Fruit fly (Drosophila melanogaster) whole organism, embryonic: Measurements from ENCODE around the gene CG13239.

Experiments
- ATbp ChIP-seq: fragments of 200-800 bp; sonication (Bioruptor generic); optimal IDR thresholded peaks from 2 replicates; lab custom pipeline; 2017; ENCODE audit warnings: missing biosample characterization, mild to moderate bottlenecking, missing genetic modification characterization, missing genetic modification reagents
- Asciz ChIP-seq: fragments of 200-800 bp; sonication (Bioruptor generic); optimal IDR thresholded peaks from 2 replicates; lab custom pipeline; 2017; ENCODE audit warnings: missing biosample characterization, mild to moderate bottlenecking, missing genetic modification characterization, missing genetic modification reagents
- CG10267 ChIP-seq: fragments of 200-800 bp; sonication (Bioruptor generic); optimal IDR thresholded peaks from 2 replicates; lab custom pipeline; 2018; ENCODE audit warnings: missing biosample characterization, mild to moderate bottlenecking, missing genetic modification characterization, moderate library complexity
- CG10274 ChIP-seq: fragments of 200-800 bp; sonication (Bioruptor generic); optimal IDR thresholded peaks from 3 replicates; lab custom pipeline; 2017; ENCODE audit warnings: missing biosample characterization, mild to moderate bottlenecking, missing genetic modification characterization
- CG14965 ChIP-seq: fragments of 200-800 bp; sonication (Bioruptor generic); optimal IDR thresholded peaks from 2 replicates; lab custom pipeline; 2016; ENCODE audit warnings: missing biosample characterization, missing genetic modification characterization, borderline replicate concordance
- CG15514 ChIP-seq: fragments of 200-800 bp; sonication (Bioruptor generic); optimal IDR thresholded peaks from 3 replicates; lab custom pipeline; 2017; ENCODE audit warnings: missing biosample characterization, missing genetic modification characterization, mild to moderate bottlenecking, moderate library complexity, missing genetic modification reagents
- CG16779 ChIP-seq: fragments of 200-800 bp; sonication (Bioruptor generic); IDR thresholded peaks from 2 replicates; pipeline ENCODE4 v1.3.6; 2022; ENCODE audit warnings: missing biosample characterization, missing genetic modification characterization
- CG16815 ChIP-seq: fragments of 200-800 bp; sonication (Bioruptor generic); optimal IDR thresholded peaks from 3 replicates; lab custom pipeline; 2017; ENCODE audit warnings: missing biosample characterization, mild to moderate bottlenecking, missing genetic modification characterization
- CG17186 ChIP-seq: fragments of 200-800 bp; sonication (Bioruptor generic); optimal IDR thresholded peaks from 3 replicates; lab custom pipeline; 2017; ENCODE audit warnings: missing biosample characterization, missing genetic modification reagents, missing genetic modification characterization
- CG1792 ChIP-seq: fragments of 200-800 bp; sonication (Bioruptor generic); optimal IDR thresholded peaks from 2 replicates; lab custom pipeline; 2016; ENCODE audit warnings: missing biosample characterization, missing genetic modification characterization
- CG32772 ChIP-seq: fragments of 200-800 bp; sonication (Bioruptor generic); IDR thresholded peaks from 2 replicates; pipeline ENCODE4 v1.3.6; 2022; ENCODE audit warnings: missing biosample characterization, missing genetic modification characterization
- CG4404 ChIP-seq: fragments of 200-800 bp; sonication (Bioruptor generic); IDR thresholded peaks from 2 replicates; pipeline ENCODE4 v1.3.6; 2022; ENCODE audit warnings: missing biosample characterization, missing genetic modification characterization
- CG4707 ChIP-seq: fragments of 200-800 bp; sonication (Bioruptor generic); optimal IDR thresholded peaks from 2 replicates; lab custom pipeline; 2018; ENCODE audit warnings: missing biosample characterization, mild to moderate bottlenecking, missing genetic modification characterization, moderate library complexity
- CG5180 ChIP-seq: fragments of 200-800 bp; sonication (Bioruptor generic); optimal IDR thresholded peaks from 3 replicates; lab custom pipeline; 2017; ENCODE audit warnings: missing biosample characterization, missing genetic modification characterization, mild to moderate bottlenecking, moderate library complexity, missing genetic modification reagents
- CG7357 ChIP-seq: fragments of 200-800 bp; sonication (Bioruptor generic); IDR thresholded peaks from 3 replicates; pipeline ENCODE4 v1.3.6; 2022; ENCODE audit warnings: missing biosample characterization, missing genetic modification characterization
- CG7987 ChIP-seq: fragments of 200-800 bp; sonication (Bioruptor generic); optimal IDR thresholded peaks from 2 replicates; lab custom pipeline; 2018; ENCODE audit warnings: missing biosample characterization, mild to moderate bottlenecking, missing genetic modification characterization, moderate library complexity
- CG9609 ChIP-seq: fragments of 200-800 bp; sonication (Bioruptor generic); optimal IDR thresholded peaks from 3 replicates; lab custom pipeline; 2016; ENCODE audit warnings: missing biosample characterization, missing genetic modification characterization
- Dip2 ChIP-seq: fragments of 200-800 bp; sonication (Bioruptor generic); IDR thresholded peaks from 2 replicates; pipeline ENCODE4 v1.3.6; 2022; ENCODE audit warnings: missing biosample characterization, missing genetic modification characterization
- Dll ChIP-seq: fragments of 200-800 bp; sonication (Bioruptor generic); IDR thresholded peaks from 4 replicates; pipeline ENCODE4 v1.3.6; 2022; ENCODE audit warnings: missing biosample characterization, missing genetic modification characterization; ENCODE audit not compliant: partially characterized antibody
- Eip74EF ChIP-seq, 2 experiments: fragments of 200-800 bp in 1 of 2; fragments of >200 bp in 1 of 2; sonication (Bioruptor generic) in 1 of 2; optimal IDR thresholded peaks; 2 replicates each; lab custom pipeline; 2017 to 2019; ENCODE audit warnings: missing biosample characterization in 2 of 2, missing genetic modification characterization in 2 of 2, mild to moderate bottlenecking in 1 of 2, moderate library complexity in 1 of 2
- HHEX ChIP-seq: fragments of 200-800 bp; sonication (Bioruptor generic); optimal IDR thresholded peaks from 3 replicates; lab custom pipeline; 2017; ENCODE audit warnings: missing biosample characterization, mild to moderate bottlenecking, missing genetic modification characterization, missing genetic modification reagents
- MESR4 ChIP-seq: fragments of 200-800 bp; sonication (Bioruptor generic); optimal IDR thresholded peaks from 2 replicates; lab custom pipeline; 2018; ENCODE audit warnings: missing biosample characterization, mild to moderate bottlenecking, missing genetic modification characterization, moderate library complexity
- Mad ChIP-seq: fragments of 200-800 bp; sonication (Bioruptor generic); optimal IDR thresholded peaks from 2 replicates; lab custom pipeline; 2016; ENCODE audit warnings: missing biosample characterization, missing genetic modification characterization
- Meics ChIP-seq: fragments of 200-800 bp; sonication (Bioruptor generic); optimal IDR thresholded peaks from 2 replicates; lab custom pipeline; 2017; ENCODE audit warnings: missing biosample characterization, mild to moderate bottlenecking, missing genetic modification characterization
- Taf1 ChIP-seq: fragments of 200-800 bp; sonication (Bioruptor generic); IDR thresholded peaks from 2 replicates; pipeline ENCODE4 v1.3.6; 2022; ENCODE audit warnings: missing biosample characterization, missing genetic modification characterization
- Trl ChIP-seq, 3 experiments: fragments of >200 bp in 2 of 3; fragments of 200-800 bp in 1 of 3; sonication (Bioruptor generic) in 1 of 3; optimal IDR thresholded peaks; 2 replicates in 1 of 3; 3 replicates in 2 of 3; lab custom pipeline; 2016 to 2017; ENCODE audit warnings: missing biosample characterization in 1 of 3, missing genetic modification characterization in 1 of 3
- dpn ChIP-seq, 2 experiments: fragments of 200-800 bp; sonication (Bioruptor generic); optimal IDR thresholded peaks; 3 replicates each; lab custom pipeline; 2016; ENCODE audit warnings: missing biosample characterization in 2 of 2, missing genetic modification characterization in 2 of 2
- en ChIP-seq: fragments of 200-800 bp; sonication (Bioruptor generic); optimal IDR thresholded peaks from 2 replicates; lab custom pipeline; 2016; ENCODE audit warnings: missing biosample characterization, missing genetic modification characterization
- ewg ChIP-seq: fragments of 200-800 bp; sonication (Bioruptor generic); optimal IDR thresholded peaks from 3 replicates; lab custom pipeline; 2017; ENCODE audit warnings: mild to moderate bottlenecking, missing biosample characterization, missing genetic modification reagents, missing genetic modification characterization
- fd102C ChIP-seq: fragments of 200-800 bp; sonication (Bioruptor generic); optimal IDR thresholded peaks from 2 replicates; lab custom pipeline; 2018; ENCODE audit warnings: missing biosample characterization, mild to moderate bottlenecking, missing genetic modification characterization, moderate library complexity
- fd96Cb ChIP-seq: fragments of 200-800 bp; sonication (Bioruptor generic); optimal IDR thresholded peaks from 2 replicates; lab custom pipeline; 2018; ENCODE audit warnings: missing biosample characterization, mild to moderate bottlenecking, missing genetic modification characterization, moderate library complexity
- grn ChIP-seq: fragments of 200-800 bp; sonication (Bioruptor generic); optimal IDR thresholded peaks from 3 replicates; lab custom pipeline; 2017; ENCODE audit warnings: missing biosample characterization, missing genetic modification characterization
- gt ChIP-seq: fragments of 200-800 bp; sonication (Bioruptor generic); IDR thresholded peaks from 2 replicates; pipeline ENCODE4 v1.3.6; 2022; ENCODE audit warnings: missing biosample characterization, missing genetic modification characterization
- jigr1 ChIP-seq: fragments of 200-800 bp; sonication (Bioruptor generic); IDR thresholded peaks from 3 replicates; pipeline ENCODE4 v1.3.6; 2022; ENCODE audit warnings: missing biosample characterization, missing genetic modification characterization
- klu ChIP-seq: fragments of 200-800 bp; sonication (Bioruptor generic); IDR thresholded peaks from 2 replicates; pipeline ENCODE4 v1.3.6; 2022; ENCODE audit warnings: missing biosample characterization, missing genetic modification characterization
- nerfin-2 ChIP-seq: fragments of 200-800 bp; sonication (Bioruptor generic); IDR thresholded peaks from 2 replicates; pipeline ENCODE4 v1.3.6; 2022; ENCODE audit warnings: missing biosample characterization, missing genetic modification characterization; ENCODE audit not compliant: partially characterized antibody
- pnt ChIP-seq: fragments of 200-800 bp; sonication (Bioruptor generic); optimal IDR thresholded peaks from 3 replicates; lab custom pipeline; 2016; ENCODE audit warnings: missing biosample characterization, missing genetic modification characterization
- prd ChIP-seq, 3 experiments: fragments of >200 bp in 2 of 3; fragments of 200-800 bp in 1 of 3; sonication (Bioruptor generic) in 1 of 3; optimal IDR thresholded peaks in 2 of 3; IDR thresholded peaks in 1 of 3; 2 replicates in 2 of 3; 3 replicates in 1 of 3; pipeline versions ENCODE4 v1.3.6 to Lab custom; 2017 to 2022; ENCODE audit warnings: missing biosample characterization in 1 of 3, missing genetic modification characterization in 1 of 3
- sens-2 ChIP-seq: fragments of 200-800 bp; sonication (Bioruptor generic); IDR thresholded peaks from 2 replicates; pipeline ENCODE4 v1.3.6; 2022; ENCODE audit warnings: missing biosample characterization, missing genetic modification characterization
- shn ChIP-seq: fragments of 200-800 bp; sonication (Bioruptor generic); optimal IDR thresholded peaks from 3 replicates; lab custom pipeline; 2016; ENCODE audit warnings: missing biosample characterization, missing genetic modification characterization
- slp2 ChIP-seq: fragments of 200-800 bp; sonication (Bioruptor generic); optimal IDR thresholded peaks from 2 replicates; lab custom pipeline; 2016; ENCODE audit warnings: missing biosample characterization, missing genetic modification characterization
- sug ChIP-seq: fragments of 200-800 bp; optimal IDR thresholded peaks from 2 replicates; lab custom pipeline; 2019; ENCODE audit warnings: missing biosample characterization, mild to moderate bottlenecking, missing genetic modification characterization, moderate library complexity
- tll ChIP-seq, 2 experiments: fragments of 200-800 bp in 1 of 2; fragments of >200 bp in 1 of 2; sonication (Bioruptor generic) in 1 of 2; optimal IDR thresholded peaks; 2 replicates each; lab custom pipeline; 2017 to 2019; ENCODE audit warnings: missing biosample characterization in 2 of 2, missing genetic modification characterization in 2 of 2, mild to moderate bottlenecking in 1 of 2, moderate library complexity in 1 of 2
- tup ChIP-seq: fragments of 200-800 bp; sonication (Bioruptor generic); optimal IDR thresholded peaks from 2 replicates; lab custom pipeline; 2016; ENCODE audit warnings: missing biosample characterization, mild to moderate bottlenecking, missing genetic modification characterization, moderate library complexity
- usp ChIP-seq: fragments of >200 bp; optimal IDR thresholded peaks from 2 replicates; lab custom pipeline; 2017; ENCODE audit warnings: missing biosample characterization, missing genetic modification characterization
- vnd ChIP-seq: fragments of 200-800 bp; sonication (Bioruptor generic); IDR thresholded peaks from 3 replicates; pipeline ENCODE4 v1.3.6; 2022; ENCODE audit warnings: missing biosample characterization, missing genetic modification characterization; ENCODE audit not compliant: partially characterized antibody
- wek ChIP-seq: fragments of 200-800 bp; sonication (Bioruptor generic); optimal IDR thresholded peaks from 3 replicates; lab custom pipeline; 2018; ENCODE audit warnings: missing biosample characterization, mild to moderate bottlenecking, missing genetic modification characterization, moderate library complexity

CG13239 gene

dm6 chr3L:22835144-22835964 is 25.2 kb upstream of the CG13239 start, which contains the start of gene jim (continued):
- TF ChIP-seq tup (no peak), Asciz (no peak), CG1792 (GFP tag; lab: Kevin White, UChicago) (no peak), grn (GFP tag; lab: Kevin White, UChicago) (no peak), Mad (GFP tag; lab: Kevin White, UChicago) (no peak), ewg (GFP tag; lab: Kevin White, UChicago) (peak; percentile 27), CG10274 (GFP tag; lab: Kevin White, UChicago) (no peak), CG15514 (GFP tag; lab: Kevin White, UChicago) (peak; percentile 25), CG4707 (GFP tag; lab: Kevin White, UChicago) (no peak), wek (GFP tag; lab: Kevin White, UChicago) (no peak), nerfin-2 (GFP tag; lab: Robert Waterston, UW) (no peak), ATbp (GFP tag; lab: Kevin White, UChicago) (no peak), CG14965 (GFP tag; lab: Kevin White, UChicago) (no peak), sug (peak; percentile 78), MESR4 (no peak), Taf1 (GFP tag; lab: Robert Waterston, UW) (no peak), slp2 (GFP tag; lab: Kevin White, UChicago) (no peak), pnt (GFP tag; lab: Kevin White, UChicago) (no peak), CG17186 (GFP tag; lab: Kevin White, UChicago) (no peak), dpn (GFP tag; optimal IDR thresholded peaks at IDR 0.05; lab: Kevin White, UChicago) (no peak), Eip74EF (GFP tag; optimal IDR thresholded peaks at IDR 0.05; lab: Kevin White, UChicago) (no peak), HHEX (GFP tag; lab: Kevin White, UChicago) (peak; percentile 1), sens-2 (GFP tag; lab: Robert Waterston, UW) (no peak), fd96Cb (tag; lab: Kevin White, UChicago) (no peak), Dll (GFP tag; lab: Robert Waterston, UW) (peak; percentile 53; the same call in 2 of the 4 replicates), CG7987 (GFP tag; lab: Kevin White, UChicago) (no peak), shn (no peak), CG9609 (no peak), CG16779 (no peak), Meics (GFP tag; lab: Kevin White, UChicago) (peak; percentile 4), CG16815 (GFP tag; lab: Kevin White, UChicago) (no peak), Trl (optimal IDR thresholded peaks at IDR 0.05; lab: Kevin White, UChicago) (peak; percentile 93 to 97), Trl (GFP tag; optimal IDR thresholded peaks at IDR 0.05; lab: Kevin White, UChicago) (no peak), CG5180 (GFP tag; lab: Kevin White, UChicago) (no peak), Dip2 (GFP tag; lab: Robert Waterston, UW) (no peak), CG4404 (GFP tag; lab: Robert Waterston, UW) (no peak), en (GFP tag; lab: Kevin White, UChicago) (no peak), CG7357 (GFP tag; lab: Robert Waterston, UW) (no peak), vnd (GFP tag; lab: Robert Waterston, UW) (no peak), klu (no peak), fd102C (GFP tag; lab: Kevin White, UChicago) (no peak), CG10267 (tag; lab: Kevin White, UChicago) (no peak), tll (GFP tag; optimal IDR thresholded peaks at IDR 0.05; lab: Kevin White, UChicago) (no peak), CG32772 (GFP tag; lab: Robert Waterston, UW) (no peak), gt (GFP tag; lab: Robert Waterston, UW) (no peak), usp (GFP tag; lab: Kevin White, UChicago) (no peak), jigr1 (GFP tag; lab: Robert Waterston, UW) (no peak), prd (optimal IDR thresholded peaks at IDR 0.05; lab: Kevin White, UChicago) (no peak), prd (GFP tag; IDR thresholded peaks at IDR 0.05; lab: Robert Waterston, UW) (no peak)
